Fruit fly (Drosophila melanogaster): ENCODE results near the gene fig.

DNA sequence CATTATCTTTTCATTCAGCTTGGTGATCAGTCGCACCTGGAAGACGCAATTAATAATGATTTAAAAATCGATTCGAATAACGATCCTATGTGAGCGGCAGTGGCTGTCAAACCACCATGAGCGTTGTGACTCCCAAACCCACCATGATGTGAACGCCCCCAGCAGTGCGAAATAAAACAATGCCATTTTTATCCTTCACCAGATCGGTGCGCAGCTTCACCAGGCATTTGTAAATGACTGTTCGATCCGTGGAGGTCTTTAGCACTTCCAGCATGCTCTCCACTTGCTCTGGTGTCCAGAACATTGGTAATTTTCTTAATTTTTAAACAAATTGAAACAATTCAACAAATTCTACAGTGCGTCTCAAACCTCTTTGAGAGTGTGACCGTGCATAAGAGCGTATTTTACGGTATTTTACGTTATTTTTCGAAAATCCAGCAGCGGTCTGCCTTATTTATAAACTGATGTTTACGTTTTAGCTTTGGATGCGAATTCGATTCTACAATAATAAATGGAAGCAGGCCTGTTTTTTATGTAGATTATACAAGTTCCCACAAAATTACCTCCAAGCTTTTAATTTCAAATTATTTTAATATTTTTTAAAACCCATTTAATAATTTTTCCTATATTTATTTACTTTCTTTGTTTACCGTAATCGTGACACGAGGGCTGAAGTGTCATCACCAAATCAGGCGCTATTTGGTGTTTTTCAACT, 18.9 kb upstream of the fig start, which contains the start of the genes Rnb and Drice:
- TF ChIP-seq CG7368 (GFP tag; optimal IDR thresholded peaks at IDR 0.05) (no peak), CG32006 (GFP tag; optimal IDR thresholded peaks at IDR 0.05) (no peak), Smox (GFP tag; optimal IDR thresholded peaks at IDR 0.05) (peak; percentile 53), CG9139 (GFP tag; optimal IDR thresholded peaks at IDR 0.05) (no peak)

Data from whole organism, prepupa.